Fruit fly (Drosophila melanogaster): ENCODE results near the gene CG32095.

Gene CG32095

DNA sequence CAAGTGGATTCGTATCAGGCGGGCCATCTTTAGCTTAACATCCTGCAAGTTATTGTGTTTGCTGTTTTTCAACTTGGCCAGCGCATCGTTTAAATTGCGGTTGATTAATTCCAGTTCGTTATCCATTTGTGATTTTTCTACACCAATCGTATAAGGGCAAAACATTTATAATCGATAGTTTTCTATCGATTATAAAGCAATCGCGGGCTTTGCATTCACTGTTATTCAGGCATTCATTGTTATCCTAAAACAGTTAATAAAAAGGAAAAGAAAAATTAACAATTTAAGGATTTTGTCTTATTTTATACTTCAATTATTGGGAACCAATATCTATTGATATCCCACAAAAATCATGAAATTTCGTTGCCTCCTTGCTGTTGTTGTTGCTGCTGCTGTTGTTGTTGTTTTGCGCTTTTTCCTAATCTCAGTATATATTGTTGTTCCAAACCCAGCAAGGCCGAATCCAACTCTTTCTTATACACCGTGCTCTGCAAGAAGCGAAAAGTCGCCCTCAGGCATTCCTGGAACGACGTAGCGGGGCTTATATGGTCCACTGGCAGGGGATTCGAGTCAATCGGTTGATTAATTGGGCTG, at the start of gene CG32095:
TSS of gene CG32095 (minus strand) at position 173 of the 594 bp plus-strand sequence.
- TF ChIP-seq CG10348 (GFP tag; IDR thresholded peaks at IDR 0.05) (no peak), Snoo (tag; optimal IDR thresholded peaks at IDR 0.05) (no peak), CG12605 (GFP tag; IDR thresholded peaks at IDR 0.05) (no peak), EcR (GFP tag; optimal IDR thresholded peaks at IDR 0.05) (no peak), fd96Ca (GFP tag; IDR thresholded peaks at IDR 0.05) (no peak), rn (GFP tag; IDR thresholded peaks at IDR 0.05) (no peak), CG14655 (GFP tag; optimal IDR thresholded peaks at IDR 0.05) (no peak), CG32121 (GFP tag; IDR thresholded peaks at IDR 0.05) (no peak), CG4496 (GFP tag; IDR thresholded peaks at IDR 0.05) (no peak), Pif1A (GFP tag; optimal IDR thresholded peaks at IDR 0.05) (no peak), Ets98B (GFP tag; IDR thresholded peaks at IDR 0.05) (no peak)

DNA sequence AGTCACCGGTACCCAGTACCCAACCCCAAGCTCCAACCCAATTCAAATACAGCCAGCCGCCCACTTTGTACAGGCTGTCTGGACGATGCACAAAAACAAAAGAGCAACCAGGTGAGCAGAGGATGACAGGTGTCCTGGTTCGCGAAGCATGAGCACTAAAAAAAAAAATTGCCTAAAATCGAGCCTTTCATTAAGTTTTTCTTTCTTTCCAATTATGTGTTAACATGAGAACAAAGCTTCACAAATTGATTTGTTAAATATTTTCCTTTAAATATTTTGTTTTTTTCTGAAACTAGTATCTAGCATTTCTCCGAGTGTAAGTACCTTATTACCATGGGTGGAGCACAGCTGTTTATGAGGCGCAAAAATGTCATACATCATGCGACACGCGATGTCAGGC, 49.2 kb upstream of the CG32095 start:
- TF ChIP-seq Pif1B (GFP tag; optimal IDR thresholded peaks at IDR 0.05) (no peak), CG9948 (tag; optimal IDR thresholded peaks at IDR 0.05) (peak; percentile 15), D1 (tag; optimal IDR thresholded peaks at IDR 0.05) (no peak), CG12605 (GFP tag; IDR thresholded peaks at IDR 0.05) (no peak), gl (tag; optimal IDR thresholded peaks at IDR 0.05) (no peak), CG14655 (GFP tag; optimal IDR thresholded peaks at IDR 0.05) (peak; percentile 27), CG15710 (tag; optimal IDR thresholded peaks at IDR 0.05) (peak; percentile 42), rn (GFP tag; IDR thresholded peaks at IDR 0.05) (no peak), CG8159 (tag; optimal IDR thresholded peaks at IDR 0.05) (peak; percentile 49), CG4496 (GFP tag; IDR thresholded peaks at IDR 0.05) (0 out of 3 replicates have a peak, but pooled peaks have one; percentile 20), Pif1A (GFP tag; optimal IDR thresholded peaks at IDR 0.05) (peak; percentile 16), CG17806 (tag; optimal IDR thresholded peaks at IDR 0.05) (no peak), CG10348 (GFP tag; IDR thresholded peaks at IDR 0.05) (no peak), CG32121 (GFP tag; IDR thresholded peaks at IDR 0.05) (no peak), Snoo (tag; optimal IDR thresholded peaks at IDR 0.05) (no peak)

DNA sequence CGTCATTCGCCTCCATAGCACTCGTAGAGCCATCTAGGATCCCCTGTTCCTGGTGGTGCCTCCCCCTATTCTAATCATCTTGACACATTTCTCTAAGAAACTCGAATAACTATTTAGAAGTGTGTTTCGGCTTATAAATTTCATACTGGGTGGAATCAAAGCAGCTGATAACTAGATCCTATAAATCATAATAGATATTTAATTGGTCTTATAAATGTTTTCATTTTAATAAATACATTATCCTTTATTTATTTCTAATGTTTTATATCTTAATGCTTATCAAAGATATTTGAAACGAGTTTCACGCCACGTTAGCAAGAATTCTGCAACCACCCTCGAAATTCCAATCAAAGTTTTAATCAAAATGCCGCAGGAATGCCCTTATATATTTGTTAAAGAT, 45.7 kb upstream of the CG32095 start, which contains the start of gene CG5906:
TSS of gene CG5906 (minus strand) at position 101 of the 400 bp plus-strand sequence.
- TF ChIP-seq gl (tag; optimal IDR thresholded peaks at IDR 0.05), result no peak
- no peak for TF ChIP-seq CG13204 (GFP tag; optimal IDR thresholded peaks at IDR 0.05)
- TF ChIP-seq CG15710 (tag; optimal IDR thresholded peaks at IDR 0.05), result no peak
- TF ChIP-seq D1 (tag; optimal IDR thresholded peaks at IDR 0.05), result no peak
- TF ChIP-seq fd96Ca (GFP tag; IDR thresholded peaks at IDR 0.05), result no peak
- no peak for TF ChIP-seq Pif1B (GFP tag; optimal IDR thresholded peaks at IDR 0.05)

DNA sequence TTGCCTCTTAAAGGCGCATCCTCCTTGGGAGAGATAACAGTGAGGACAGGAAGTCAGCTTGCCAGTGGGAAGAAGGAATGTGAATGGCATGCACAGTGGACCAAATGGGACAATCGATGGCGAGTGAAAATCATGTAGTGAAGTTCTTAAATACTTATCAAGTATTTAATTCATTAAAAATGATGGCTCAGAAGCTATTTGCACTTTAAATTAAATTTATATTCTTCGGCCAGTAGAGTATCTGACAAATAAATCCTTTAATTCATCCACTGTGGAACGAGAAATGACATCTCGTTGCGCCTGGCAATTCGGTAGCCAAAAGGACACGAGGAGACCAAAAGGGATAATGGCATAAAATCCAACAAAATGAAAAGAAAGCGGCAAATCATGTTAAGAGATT, 43.8 kb upstream of the CG32095 start:
- TF ChIP-seq D1 (tag; optimal IDR thresholded peaks at IDR 0.05) (no peak), CG8159 (tag; optimal IDR thresholded peaks at IDR 0.05) (peak; percentile 13), Pif1B (GFP tag; optimal IDR thresholded peaks at IDR 0.05) (no peak), CG12605 (GFP tag; IDR thresholded peaks at IDR 0.05) (no peak)

DNA sequence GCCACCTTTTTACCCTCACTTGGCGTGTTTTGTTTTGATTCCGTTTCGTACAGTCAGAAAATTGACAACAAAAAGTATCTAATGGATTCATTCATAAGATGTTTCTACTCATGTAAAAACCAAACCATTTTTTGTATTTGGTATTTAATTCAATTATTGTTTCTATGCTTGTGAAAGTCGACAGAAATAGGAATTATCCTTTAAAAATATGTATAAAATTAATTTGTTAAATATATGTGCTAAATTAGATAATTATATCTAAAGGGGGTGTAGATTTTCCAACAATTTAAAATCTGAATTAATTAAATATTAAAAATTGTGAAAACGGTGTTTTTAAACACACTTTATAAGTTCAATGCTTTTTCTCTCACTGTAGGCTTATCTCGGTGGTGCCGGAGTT, 38.1 kb upstream of the CG32095 start:
- TF ChIP-seq CG9948 (tag; optimal IDR thresholded peaks at IDR 0.05) (peak; percentile 21), CG14655 (GFP tag; optimal IDR thresholded peaks at IDR 0.05) (peak; percentile 37), Snoo (tag; optimal IDR thresholded peaks at IDR 0.05) (no peak), CG8159 (tag; optimal IDR thresholded peaks at IDR 0.05) (peak; percentile 69), CG15710 (tag; optimal IDR thresholded peaks at IDR 0.05) (peak; percentile 30), fd96Ca (GFP tag; IDR thresholded peaks at IDR 0.05) (no peak), CG17806 (tag; optimal IDR thresholded peaks at IDR 0.05) (no peak)

DNA sequence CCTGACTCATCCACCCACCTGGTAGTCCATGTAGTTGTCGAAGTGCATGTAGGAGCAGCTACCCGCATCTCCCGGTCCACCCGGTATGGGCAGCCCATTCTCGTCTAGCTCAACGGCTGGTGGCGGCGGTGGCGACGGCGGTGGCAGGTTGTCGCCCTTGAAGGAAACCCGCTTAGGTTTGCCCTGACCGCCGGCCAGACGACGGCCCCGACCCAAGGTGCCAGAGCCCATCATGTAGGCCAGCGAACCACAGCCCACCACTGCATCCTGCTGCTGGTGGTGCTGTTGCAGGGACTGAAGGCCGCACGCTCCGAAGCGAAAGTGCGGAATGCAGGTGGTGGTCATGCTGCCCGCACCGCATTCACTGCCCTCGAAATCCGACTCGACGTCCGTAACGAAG, 36.7 kb upstream of the CG32095 start:
- no peak for TF ChIP-seq Snoo (tag; optimal IDR thresholded peaks at IDR 0.05)
- no peak for TF ChIP-seq CG4496 (GFP tag; IDR thresholded peaks at IDR 0.05)
- no peak for TF ChIP-seq EcR (GFP tag; optimal IDR thresholded peaks at IDR 0.05)
- TF ChIP-seq fd96Ca (GFP tag; IDR thresholded peaks at IDR 0.05), result no peak
- no peak for TF ChIP-seq Pif1B (GFP tag; optimal IDR thresholded peaks at IDR 0.05)
- TF ChIP-seq gl (tag; optimal IDR thresholded peaks at IDR 0.05), result no peak
- no peak for TF ChIP-seq CG17806 (tag; optimal IDR thresholded peaks at IDR 0.05)

DNA sequence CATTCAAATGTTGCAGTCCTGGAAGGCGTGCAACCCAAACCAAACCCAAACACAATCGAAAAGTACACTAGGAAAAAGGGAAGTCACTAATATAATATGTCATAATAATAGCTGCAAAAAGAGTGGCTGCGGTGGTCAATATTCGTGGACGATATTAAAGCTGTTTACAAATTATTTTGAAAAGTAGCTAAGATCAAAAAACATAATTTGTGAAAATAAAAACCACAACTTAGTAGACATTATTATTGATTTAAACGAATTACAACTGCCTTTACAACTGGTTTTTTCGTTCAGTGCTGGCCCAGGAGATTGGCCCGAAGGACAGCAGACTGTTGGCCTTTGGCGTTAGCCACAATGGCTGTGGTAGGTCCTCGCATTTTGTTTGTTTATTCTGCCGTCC, 33.2 kb upstream of the CG32095 start:
- TF ChIP-seq EcR (GFP tag; optimal IDR thresholded peaks at IDR 0.05) (no peak), gl (tag; optimal IDR thresholded peaks at IDR 0.05) (no peak), Pif1A (GFP tag; optimal IDR thresholded peaks at IDR 0.05) (no peak), CG14655 (GFP tag; optimal IDR thresholded peaks at IDR 0.05) (no peak), CG8301 (tag; optimal IDR thresholded peaks at IDR 0.05) (no peak), CG4496 (GFP tag; IDR thresholded peaks at IDR 0.05) (no peak), CG13204 (GFP tag; optimal IDR thresholded peaks at IDR 0.05) (no peak), rn (GFP tag; IDR thresholded peaks at IDR 0.05) (no peak), D1 (tag; optimal IDR thresholded peaks at IDR 0.05) (no peak), CG15710 (tag; optimal IDR thresholded peaks at IDR 0.05) (no peak), CG17806 (tag; optimal IDR thresholded peaks at IDR 0.05) (no peak), Snoo (tag; optimal IDR thresholded peaks at IDR 0.05) (no peak), CG12605 (GFP tag; IDR thresholded peaks at IDR 0.05) (no peak), CG32121 (GFP tag; IDR thresholded peaks at IDR 0.05) (no peak), fd96Ca (GFP tag; IDR thresholded peaks at IDR 0.05) (no peak), CG34367 (tag; optimal IDR thresholded peaks at IDR 0.05) (no peak), CG8159 (tag; optimal IDR thresholded peaks at IDR 0.05) (no peak), Pif1B (GFP tag; optimal IDR thresholded peaks at IDR 0.05) (no peak), Ets98B (GFP tag; IDR thresholded peaks at IDR 0.05) (no peak), CG9948 (tag; optimal IDR thresholded peaks at IDR 0.05) (no peak)
